Fruit fly (Drosophila melanogaster): Measurements from ENCODE around the gene CG5194.

Gene CG5194

DNA sequence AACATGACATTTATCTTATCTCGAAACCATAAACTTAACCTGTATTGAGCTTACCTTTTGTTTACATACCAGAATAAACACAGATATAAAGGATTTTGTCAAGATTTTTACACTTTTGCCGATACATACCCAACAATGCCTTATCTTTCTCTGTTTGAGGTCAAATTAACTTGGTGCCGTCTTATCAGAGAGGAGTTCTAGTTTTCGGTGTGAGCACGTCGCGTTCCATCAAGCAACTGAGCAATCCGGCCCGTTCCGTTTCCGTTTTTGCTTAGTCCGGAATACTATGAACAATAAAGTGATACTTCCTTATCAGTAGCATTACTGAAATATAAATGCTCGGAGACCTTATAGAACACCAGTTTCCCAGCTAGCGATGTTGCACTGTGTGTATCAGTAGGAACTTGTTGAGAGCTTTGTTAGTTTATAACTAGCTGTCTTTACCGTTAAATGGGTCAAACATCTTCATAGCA lies 23.8 kb downstream of the CG5194 start, which contains the start of gene Galk (continued):
- TF ChIP-seq CHES-1-like (GFP tag; optimal IDR thresholded peaks at IDR 0.05) (peak; percentile 58), klu (GFP tag; IDR thresholded peaks at IDR 0.05) (no peak), HmgD (GFP tag; optimal IDR thresholded peaks at IDR 0.05) (no peak), CG7745 (tag; optimal IDR thresholded peaks at IDR 0.05) (no peak), maf-S (GFP tag; optimal IDR thresholded peaks at IDR 0.05) (peak; percentile 19), MTF-1 (GFP tag; optimal IDR thresholded peaks at IDR 0.05; ENCODE audit: borderline replicate concordance) (peak; percentile 44), CG7372 (GFP tag; IDR thresholded peaks at IDR 0.05) (peak; percentile 54), ac (GFP tag; optimal IDR thresholded peaks at IDR 0.05) (no peak), Dp (GFP tag; optimal IDR thresholded peaks at IDR 0.05) (no peak), CG8924 (tag; optimal IDR thresholded peaks at IDR 0.05) (peak; percentile 42), crol (GFP tag; IDR thresholded peaks at IDR 0.05) (no peak), mirr (GFP tag; optimal IDR thresholded peaks at IDR 0.05) (peak; percentile 93), CG1602 (GFP tag; optimal IDR thresholded peaks at IDR 0.05) (peak; percentile 4), CG4360 (GFP tag; IDR thresholded peaks at IDR 0.05) (no peak), otp (GFP tag; IDR thresholded peaks at IDR 0.05) (peak; percentile 67), Mes4 (GFP tag; optimal IDR thresholded peaks at IDR 0.05) (no peak), az2 (GFP tag; optimal IDR thresholded peaks at IDR 0.05) (peak; percentile 64), Camta (GFP tag; optimal IDR thresholded peaks at IDR 0.05) (no peak), insv (GFP tag; optimal IDR thresholded peaks at IDR 0.05) (no peak), Lhr (GFP tag; optimal IDR thresholded peaks at IDR 0.05) (no peak), Sry-β (GFP tag; optimal IDR thresholded peaks at IDR 0.05) (no peak), CG12659 (GFP tag; optimal IDR thresholded peaks at IDR 0.05) (peak; percentile 28), exex (tag; optimal IDR thresholded peaks at IDR 0.05) (peak; percentile 81), CG30431 (GFP tag; optimal IDR thresholded peaks at IDR 0.05) (no peak), CG10321 (GFP tag; IDR thresholded peaks at IDR 0.05) (no peak), CG12155 (GFP tag; optimal IDR thresholded peaks at IDR 0.05) (peak; percentile 57), H15 (GFP tag; IDR thresholded peaks at IDR 0.05) (no peak), CG8359 (GFP tag; optimal IDR thresholded peaks at IDR 0.05; ENCODE audit: borderline replicate concordance) (no peak), E2f1 (GFP tag; IDR thresholded peaks at IDR 0.05) (peak; percentile 71), Lim3 (GFP tag; IDR thresholded peaks at IDR 0.05) (no peak), dpn (GFP tag; optimal IDR thresholded peaks at IDR 0.05) (peak; percentile 68 to 75), CG9215 (GFP tag; IDR thresholded peaks at IDR 0.05) (no peak), esg (GFP tag; conservative IDR thresholded peaks at IDR 0.05) (no peak), Awh (GFP tag; IDR thresholded peaks at IDR 0.05) (no peak), Vsx1 (GFP tag; optimal IDR thresholded peaks at IDR 0.05) (no peak), Hr51 (GFP tag; optimal IDR thresholded peaks at IDR 0.05) (peak in 1 of 2 experiments; percentile 25), fd96Cb (tag; optimal IDR thresholded peaks at IDR 0.05) (no peak), twi (tag; optimal IDR thresholded peaks at IDR 0.05) (no peak), kni (GFP tag; optimal IDR thresholded peaks at IDR 0.05) (peak; percentile 75), Sin3A (optimal IDR thresholded peaks at IDR 0.05) (no peak), CG2678 (tag; optimal IDR thresholded peaks at IDR 0.05) (peak; percentile 76), CG14014 (GFP tag; IDR thresholded peaks at IDR 0.05) (peak; percentile 46; the same call in 1 of the 2 replicates), CG14050 (GFP tag; IDR thresholded peaks at IDR 0.05) (no peak), CG1024 (GFP tag; IDR thresholded peaks at IDR 0.05) (peak; percentile 49), unpg (GFP tag; optimal IDR thresholded peaks at IDR 0.05) (peak; percentile 48), NfI (GFP tag; optimal IDR thresholded peaks at IDR 0.05) (peak; percentile 56), CG6175 (GFP tag; IDR thresholded peaks at IDR 0.05) (no peak), zfh2 (GFP tag; optimal IDR thresholded peaks at IDR 0.05) (peak; percentile 56), CG17568 (GFP tag; optimal IDR thresholded peaks at IDR 0.05) (peak; percentile 67), CG32772 (GFP tag; IDR thresholded peaks at IDR 0.05) (peak; percentile 50), run (tag; optimal IDR thresholded peaks at IDR 0.05) (peak; percentile 60)

All from whole organism, embryonic.